Worm (Caenorhabditis elegans) whole organism, midembryonic: ENCODE data around the gene nhr-100.

ENCODE experiments used
- flt-1 ChIP-seq: fragments of 200-800 bp; sonication (Bioruptor generic); IDR thresholded peaks from 2 replicates; pipeline ENCODE4 v1.3.6; 2022; ENCODE audit warnings: missing genetic modification characterization, missing compliant biosample characterization
- med-1 ChIP-seq: sonication (generic microtip); optimal IDR thresholded peaks from 2 replicates; lab custom pipeline; 2017; ENCODE audit warnings: missing genetic modification characterization, mild to moderate bottlenecking, missing compliant biosample characterization, antibody characterized with exemption, missing genetic modification reagents; ENCODE audit not compliant: insufficient read depth

DNA sequence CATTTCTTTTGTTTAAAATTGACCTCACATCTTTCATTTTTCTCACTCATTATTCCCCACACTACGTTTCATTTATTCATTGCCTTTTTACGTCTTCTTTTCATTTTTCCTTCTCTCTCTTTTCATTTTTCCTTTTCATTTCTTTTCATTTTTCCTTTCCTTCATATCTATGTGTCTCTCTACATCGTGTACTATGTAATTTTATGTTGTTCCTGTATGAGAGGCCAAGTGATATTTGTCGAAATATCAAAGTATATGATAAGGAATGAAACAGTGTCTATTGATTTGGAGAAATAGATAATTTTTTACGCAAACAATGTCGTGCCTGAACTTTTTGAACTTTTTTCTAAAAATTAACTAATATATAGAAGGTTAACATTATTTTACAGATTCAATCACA is 12.0 kb upstream of the nhr-100 start:
- TF ChIP-seq flt-1 (GFP tag; lab: Robert Waterston, UW): no peak
- TF ChIP-seq med-1: no peak
